Worm (Caenorhabditis elegans) whole organism, L4/young adult: ENCODE data around the gene hlh-34.

Source experiments
- dao-5 ChIP-seq: sonication (generic microtip); optimal IDR thresholded peaks from 2 replicates; lab custom pipeline; 2016; ENCODE audit warnings: missing genotype, missing genetic modification characterization, moderate library complexity, missing compliant biosample characterization
- him-1 ChIP-seq: sonication (generic microtip); optimal IDR thresholded peaks from 2 replicates; lab custom pipeline; 2016; ENCODE audit warnings: missing genotype, missing genetic modification reagents, missing genetic modification characterization, missing compliant biosample characterization

DNA sequence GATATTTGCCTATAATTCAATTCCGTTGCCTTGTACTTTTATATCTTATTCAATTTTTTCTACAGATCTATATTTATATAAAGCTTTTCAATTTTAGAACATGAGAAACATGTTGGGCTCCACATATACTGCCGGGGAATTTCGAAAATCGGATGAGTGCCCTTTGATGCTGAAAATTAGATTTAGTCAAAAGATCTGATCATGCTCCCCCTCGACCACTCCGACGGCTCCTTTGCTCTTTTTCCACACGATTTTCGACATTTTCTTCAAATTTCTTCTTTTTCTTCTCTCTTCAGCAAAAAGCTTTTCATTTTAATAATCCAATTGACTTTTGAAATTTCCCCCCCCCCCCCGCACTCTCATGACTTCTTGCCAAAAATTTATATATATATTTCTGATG is 25.8 kb downstream of the hlh-34 start:
- TF ChIP-seq him-1 (tag; lab: Kevin White, UChicago), result no peak
- TF ChIP-seq dao-5 (tag; lab: Kevin White, UChicago), result no peak
